Worm (Caenorhabditis elegans): Measurements from ENCODE around the gene C56G2.9.

ce11 chrIII:6382987-6383602, 40.0 kb upstream of the C56G2.9 start, which contains the start of gene let-716:
- TF ChIP-seq ceh-36 (tag; optimal IDR thresholded peaks at IDR 0.05), result no peak
- TF ChIP-seq hmbx-1 (tag; optimal IDR thresholded peaks at IDR 0.05), result no peak
- TF ChIP-seq pes-1 (GFP tag; IDR thresholded peaks at IDR 0.05), result no peak
- peak; percentile 15 for TF ChIP-seq ama-1 (optimal IDR thresholded peaks at IDR 0.05)
- TF ChIP-seq tbx-37 (GFP tag; conservative IDR thresholded peaks at IDR 0.05), result no peak
- no peak for TF ChIP-seq sea-1 (GFP tag; conservative IDR thresholded peaks at IDR 0.05)
- TF ChIP-seq aly-1 (tag; optimal IDR thresholded peaks at IDR 0.05), result no peak
- TF ChIP-seq tbx-11 (GFP tag; IDR thresholded peaks at IDR 0.05), result no peak
- no peak for TF ChIP-seq flt-1 (GFP tag; IDR thresholded peaks at IDR 0.05)

All from whole organism, early embryonic.